Fruit fly (Drosophila melanogaster) whole organism, embryonic: Measurements from ENCODE around the gene UQCR-C2.
A peak's percentile ranks its signal among the peaks of the same experiment; 100 is the strongest.

Source experiments
- CG10366 ChIP-seq: fragments of 200-800 bp; sonication (Bioruptor generic); IDR thresholded peaks from 2 replicates; pipeline ENCODE4 v1.3.6; 2022; ENCODE audit warnings: missing biosample characterization, missing genetic modification characterization
- CG14710 ChIP-seq: fragments of 200-800 bp; sonication (Bioruptor generic); optimal IDR thresholded peaks from 3 replicates; lab custom pipeline; 2019; ENCODE audit warnings: missing biosample characterization, mild to moderate bottlenecking, missing genetic modification characterization, moderate library complexity
- CG15696 ChIP-seq: fragments of 200-800 bp; sonication (Bioruptor generic); optimal IDR thresholded peaks from 2 replicates; lab custom pipeline; 2019; ENCODE audit warnings: missing biosample characterization, mild to moderate bottlenecking, missing genetic modification characterization, moderate library complexity
- CG2712 ChIP-seq: fragments of 200-800 bp; optimal IDR thresholded peaks from 3 replicates; lab custom pipeline; 2019; ENCODE audit warnings: missing biosample characterization, mild to moderate bottlenecking, missing genetic modification characterization, moderate library complexity
- CG31388 ChIP-seq: fragments of 200-800 bp; sonication (Bioruptor generic); optimal IDR thresholded peaks from 2 replicates; lab custom pipeline; 2016; ENCODE audit warnings: missing biosample characterization, missing genetic modification characterization
- CG3281 ChIP-seq: fragments of 200-800 bp; sonication (Bioruptor generic); optimal IDR thresholded peaks from 3 replicates; lab custom pipeline; 2017; ENCODE audit warnings: missing biosample characterization, mild to moderate bottlenecking, missing genetic modification characterization
- CG3847 ChIP-seq: fragments of 200-800 bp; sonication (Bioruptor generic); IDR thresholded peaks from 2 replicates; pipeline ENCODE4 v1.3.6; 2022; ENCODE audit warnings: missing biosample characterization, missing genetic modification characterization
- CG42726 ChIP-seq: fragments of 200-800 bp; sonication (Bioruptor generic); IDR thresholded peaks from 2 replicates; pipeline ENCODE4 v1.3.6; 2022; ENCODE audit warnings: missing biosample characterization, missing genetic modification characterization; ENCODE audit not compliant: partially characterized antibody
- CG6813 ChIP-seq: fragments of 200-800 bp; sonication (Bioruptor generic); optimal IDR thresholded peaks from 2 replicates; lab custom pipeline; 2017; ENCODE audit warnings: missing biosample characterization, missing genetic modification characterization, mild to moderate bottlenecking, moderate library complexity, missing genetic modification reagents
- CG8359 ChIP-seq: fragments of 200-800 bp; sonication (Bioruptor generic); optimal IDR thresholded peaks from 2 replicates; lab custom pipeline; 2017; ENCODE audit warnings: missing biosample characterization, mild to moderate bottlenecking, missing genetic modification characterization, borderline replicate concordance
- CG8924 ChIP-seq: fragments of 200-800 bp; optimal IDR thresholded peaks from 3 replicates; lab custom pipeline; 2019; ENCODE audit warnings: missing biosample characterization, mild to moderate bottlenecking, missing genetic modification characterization, moderate library complexity
- CG9817 ChIP-seq: fragments of 200-800 bp; sonication (Bioruptor generic); optimal IDR thresholded peaks from 2 replicates; lab custom pipeline; 2018; ENCODE audit warnings: missing biosample characterization, mild to moderate bottlenecking, missing genetic modification characterization, moderate library complexity
- CoRest ChIP-seq: fragments of 200-800 bp; sonication (Bioruptor generic); optimal IDR thresholded peaks from 3 replicates; lab custom pipeline; 2018; ENCODE audit warnings: missing biosample characterization, mild to moderate bottlenecking, missing genetic modification characterization, moderate library complexity
- Dip2 ChIP-seq: fragments of 200-800 bp; sonication (Bioruptor generic); IDR thresholded peaks from 2 replicates; pipeline ENCODE4 v1.3.6; 2022; ENCODE audit warnings: missing biosample characterization, missing genetic modification characterization
- Dll ChIP-seq: fragments of 200-800 bp; sonication (Bioruptor generic); IDR thresholded peaks from 4 replicates; pipeline ENCODE4 v1.3.6; 2022; ENCODE audit warnings: missing biosample characterization, missing genetic modification characterization; ENCODE audit not compliant: partially characterized antibody
- Ets97D ChIP-seq: fragments of 200-800 bp; sonication (Bioruptor generic); optimal IDR thresholded peaks from 3 replicates; lab custom pipeline; 2016; ENCODE audit warnings: missing biosample characterization, missing genetic modification characterization
- H15 ChIP-seq: fragments of 200-800 bp; sonication (Bioruptor generic); IDR thresholded peaks from 3 replicates; pipeline ENCODE4 v1.3.6; 2022; ENCODE audit warnings: missing biosample characterization, missing genetic modification characterization
- HLH4C ChIP-seq: fragments of 200-800 bp; sonication (Bioruptor generic); IDR thresholded peaks from 3 replicates; pipeline ENCODE4 v1.3.6; 2022; ENCODE audit warnings: missing biosample characterization, missing genetic modification characterization; ENCODE audit not compliant: partially characterized antibody
- HLH54F ChIP-seq: fragments of 200-800 bp; sonication (Bioruptor generic); optimal IDR thresholded peaks from 3 replicates; lab custom pipeline; 2016; ENCODE audit warnings: missing biosample characterization, missing genetic modification characterization
- Hand ChIP-seq: fragments of 200-800 bp; sonication (Bioruptor generic); optimal IDR thresholded peaks from 2 replicates; lab custom pipeline; 2017; ENCODE audit warnings: mild to moderate bottlenecking, missing biosample characterization, missing genetic modification reagents, missing genetic modification characterization
- HmgZ ChIP-seq: fragments of 200-800 bp; sonication (Bioruptor generic); optimal IDR thresholded peaks from 2 replicates; lab custom pipeline; 2018; ENCODE audit warnings: missing biosample characterization, mild to moderate bottlenecking, missing genetic modification characterization
- MESR4 ChIP-seq: fragments of 200-800 bp; sonication (Bioruptor generic); optimal IDR thresholded peaks from 2 replicates; lab custom pipeline; 2018; ENCODE audit warnings: missing biosample characterization, mild to moderate bottlenecking, missing genetic modification characterization, moderate library complexity
- Mad ChIP-seq: fragments of 200-800 bp; sonication (Bioruptor generic); optimal IDR thresholded peaks from 2 replicates; lab custom pipeline; 2016; ENCODE audit warnings: missing biosample characterization, missing genetic modification characterization
- Med ChIP-seq: fragments of 200-800 bp; sonication (Bioruptor generic); peaks from one replicate; lab custom pipeline; 2016; ENCODE audit warnings: missing biosample characterization, missing genetic modification characterization, mild to moderate bottlenecking, inconsistent platforms, moderate library complexity
- Meics ChIP-seq: fragments of 200-800 bp; sonication (Bioruptor generic); optimal IDR thresholded peaks from 2 replicates; lab custom pipeline; 2017; ENCODE audit warnings: missing biosample characterization, mild to moderate bottlenecking, missing genetic modification characterization
- Myb ChIP-seq: fragments of 200-800 bp; sonication (Bioruptor generic); optimal IDR thresholded peaks from 2 replicates; lab custom pipeline; 2016; ENCODE audit warnings: missing biosample characterization, missing genetic modification characterization
- Nf-YC ChIP-seq: fragments of 200-800 bp; optimal IDR thresholded peaks from 3 replicates; lab custom pipeline; 2019; ENCODE audit warnings: missing biosample characterization, mild to moderate bottlenecking, missing genetic modification characterization, moderate library complexity
- Stat92E ChIP-seq, 3 experiments: fragments of >200 bp in 2 of 3; fragments of 200-800 bp in 1 of 3; sonication (Bioruptor generic) in 1 of 3; optimal IDR thresholded peaks; 2 replicates each; lab custom pipeline; 2017 to 2019; ENCODE audit warnings: missing biosample characterization in 3 of 3, missing genetic modification characterization in 3 of 3, mild to moderate bottlenecking in 1 of 3, moderate library complexity in 1 of 3
- YL-1 ChIP-seq: fragments of 200-800 bp; sonication (Bioruptor generic); optimal IDR thresholded peaks from 3 replicates; lab custom pipeline; 2017; ENCODE audit warnings: missing biosample characterization, mild to moderate bottlenecking, missing genetic modification characterization
- ato ChIP-seq: fragments of 200-800 bp; sonication (Bioruptor generic); IDR thresholded peaks from 2 replicates; pipeline ENCODE4 v1.3.6; 2022; ENCODE audit warnings: missing biosample characterization, missing genetic modification characterization; ENCODE audit not compliant: partially characterized antibody
- bbx ChIP-seq: fragments of 200-800 bp; sonication (Bioruptor generic); IDR thresholded peaks from 2 replicates; pipeline ENCODE4 v1.3.6; 2022; ENCODE audit warnings: missing biosample characterization, missing genetic modification characterization; ENCODE audit not compliant: partially characterized antibody
- caup ChIP-seq: fragments of 200-800 bp; sonication (Bioruptor generic); optimal IDR thresholded peaks from 3 replicates; lab custom pipeline; 2017; ENCODE audit warnings: missing biosample characterization, mild to moderate bottlenecking, missing genetic modification characterization, moderate library complexity; ENCODE audit not compliant: severe bottlenecking
- crc ChIP-seq: fragments of 200-800 bp; sonication (Bioruptor generic); optimal IDR thresholded peaks from 2 replicates; lab custom pipeline; 2016; ENCODE audit warnings: missing biosample characterization, missing genetic modification characterization
- dan ChIP-seq: fragments of 200-800 bp; sonication (Bioruptor generic); IDR thresholded peaks from 2 replicates; pipeline ENCODE4 v1.3.6; 2022; ENCODE audit warnings: missing biosample characterization, missing genetic modification characterization
- eyg ChIP-seq: fragments of 200-800 bp; sonication (Bioruptor generic); optimal IDR thresholded peaks from 3 replicates; lab custom pipeline; 2016; ENCODE audit warnings: missing biosample characterization, missing genetic modification characterization
- gce ChIP-seq: fragments of 200-800 bp; sonication (Bioruptor generic); IDR thresholded peaks from 3 replicates; pipeline ENCODE4 v1.3.6; 2022; ENCODE audit warnings: missing biosample characterization, missing genetic modification characterization
- gro ChIP-seq: fragments of 200-800 bp; sonication (Bioruptor generic); optimal IDR thresholded peaks from 2 replicates; lab custom pipeline; 2016; ENCODE audit warnings: missing biosample characterization, missing genetic modification characterization
- h ChIP-seq: fragments of >200 bp; optimal IDR thresholded peaks from 2 replicates; lab custom pipeline; 2017
- kay ChIP-seq: fragments of 200-800 bp; sonication (Bioruptor generic); optimal IDR thresholded peaks from 2 replicates; lab custom pipeline; 2016; ENCODE audit warnings: missing biosample characterization, missing genetic modification characterization
- lmd ChIP-seq: fragments of 200-800 bp; sonication (Bioruptor generic); IDR thresholded peaks from 2 replicates; pipeline ENCODE4 v1.3.6; 2022; ENCODE audit warnings: missing biosample characterization, missing genetic modification characterization
- pros ChIP-seq: fragments of 200-800 bp; sonication (Bioruptor generic); optimal IDR thresholded peaks from 3 replicates; lab custom pipeline; 2019; ENCODE audit warnings: missing biosample characterization, mild to moderate bottlenecking, missing genetic modification characterization, moderate library complexity
- pum ChIP-seq: fragments of 200-800 bp; sonication (Bioruptor generic); optimal IDR thresholded peaks from 2 replicates; lab custom pipeline; 2016; ENCODE audit warnings: missing biosample characterization, missing genetic modification characterization
- rib ChIP-seq: fragments of 200-800 bp; sonication (Bioruptor generic); IDR thresholded peaks from 2 replicates; pipeline ENCODE4 v1.3.6; 2022; ENCODE audit warnings: missing biosample characterization, missing genetic modification characterization
- sc ChIP-seq, 3 experiments: fragments of >200 bp in 2 of 3; fragments of 200-800 bp in 1 of 3; sonication (Bioruptor generic) in 1 of 3; optimal IDR thresholded peaks; 2 replicates in 2 of 3; 3 replicates in 1 of 3; lab custom pipeline; 2017; ENCODE audit warnings: mild to moderate bottlenecking in 1 of 3, missing biosample characterization in 1 of 3, missing genetic modification characterization in 1 of 3, missing genetic modification reagents in 1 of 3
- schlank ChIP-seq: fragments of 200-800 bp; sonication (Bioruptor generic); optimal IDR thresholded peaks from 2 replicates; lab custom pipeline; 2018; ENCODE audit warnings: missing biosample characterization, mild to moderate bottlenecking, missing genetic modification characterization
- sqz ChIP-seq: fragments of 200-800 bp; sonication (Bioruptor generic); optimal IDR thresholded peaks from 3 replicates; lab custom pipeline; 2018; ENCODE audit warnings: missing biosample characterization, mild to moderate bottlenecking, missing genetic modification characterization
- usp ChIP-seq: fragments of >200 bp; optimal IDR thresholded peaks from 2 replicates; lab custom pipeline; 2017; ENCODE audit warnings: missing biosample characterization, missing genetic modification characterization
- vnd ChIP-seq: fragments of 200-800 bp; sonication (Bioruptor generic); IDR thresholded peaks from 3 replicates; pipeline ENCODE4 v1.3.6; 2022; ENCODE audit warnings: missing biosample characterization, missing genetic modification characterization; ENCODE audit not compliant: partially characterized antibody
- wor ChIP-seq: fragments of 200-800 bp; sonication (Bioruptor generic); IDR thresholded peaks from 2 replicates; pipeline ENCODE4 v1.3.6; 2022; ENCODE audit warnings: missing biosample characterization, missing genetic modification characterization

UQCR-C2 gene

DNA sequence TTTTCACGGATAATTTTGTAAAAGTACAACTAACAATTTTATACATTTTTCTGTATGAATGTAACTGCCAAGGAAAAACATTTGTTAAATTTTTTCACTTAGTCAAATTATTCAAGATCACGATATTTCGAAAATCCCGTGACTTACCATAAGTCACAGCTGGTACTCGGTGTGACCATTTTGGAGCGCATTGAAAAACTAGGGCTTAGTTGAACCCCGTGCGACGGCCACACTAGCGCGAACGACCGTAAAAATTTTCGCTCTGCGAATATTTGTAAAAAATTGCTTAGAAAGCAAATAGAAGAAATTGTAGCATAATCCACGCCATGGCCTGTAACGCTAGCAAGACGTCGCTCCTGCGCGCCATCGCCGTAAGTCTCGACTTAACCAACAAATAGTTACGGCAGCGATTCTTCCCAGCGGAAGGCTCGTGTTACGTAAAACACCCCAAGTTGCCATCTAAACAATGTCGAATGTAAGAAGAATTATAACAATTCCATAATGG lies at the start of gene UQCR-C2:
UQCR-C2 (plus strand) TSS at position 51 of the 505 bp plus-strand sequence.
- TF ChIP-seq sqz (GFP tag; lab: Kevin White, UChicago) (no peak), HmgZ (tag; lab: Kevin White, UChicago) (peak; percentile 75), kay (GFP tag; lab: Kevin White, UChicago) (no peak), Dll (GFP tag; lab: Robert Waterston, UW) (no peak), H15 (GFP tag; lab: Robert Waterston, UW) (no peak), CG3281 (GFP tag; lab: Kevin White, UChicago) (no peak), MESR4 (GFP tag; lab: Kevin White, UChicago) (peak; percentile 96), Med (GFP tag; lab: Kevin White, UChicago) (peak; percentile 84), CG14710 (tag; lab: Kevin White, UChicago) (peak; percentile 58), dan (GFP tag; lab: Robert Waterston, UW) (no peak), ato (GFP tag; lab: Robert Waterston, UW) (no peak), schlank (no peak), CG15696 (tag; lab: Kevin White, UChicago) (no peak), CoRest (tag; lab: Kevin White, UChicago) (peak; percentile 40), CG3847 (peak; percentile 38; the same call in 1 of the 2 replicates), Myb (GFP tag; lab: Kevin White, UChicago) (peak; percentile 70), Mad (no peak), CG10366 (GFP tag; lab: Robert Waterston, UW) (no peak), vnd (GFP tag; lab: Robert Waterston, UW) (no peak), CG6813 (GFP tag; lab: Kevin White, UChicago) (no peak), Meics (GFP tag; lab: Kevin White, UChicago) (no peak), sc (optimal IDR thresholded peaks at IDR 0.05; lab: Kevin White, UChicago) (no peak), sc (GFP tag; optimal IDR thresholded peaks at IDR 0.05; lab: Kevin White, UChicago) (no peak), rib (GFP tag; lab: Robert Waterston, UW) (no peak), CG31388 (GFP tag; lab: Kevin White, UChicago) (no peak), HLH54F (GFP tag; lab: Kevin White, UChicago) (peak; percentile 11), CG8359 (GFP tag; lab: Kevin White, UChicago) (no peak), gce (GFP tag; lab: Robert Waterston, UW) (no peak), wor (no peak), CG8924 (tag; lab: Kevin White, UChicago) (peak; percentile 36), gro (GFP tag; lab: Kevin White, UChicago) (peak; percentile 54), pum (no peak), eyg (GFP tag; lab: Kevin White, UChicago) (no peak), lmd (0 out of 2 replicates have a peak, but pooled peaks have one; percentile 6), CG9817 (tag; lab: Kevin White, UChicago) (no peak), crc (no peak), Nf-YC (peak; percentile 29), pros (no peak), h (lab: Kevin White, UChicago) (no peak), HLH4C (GFP tag; lab: Robert Waterston, UW) (no peak), Ets97D (GFP tag; lab: Kevin White, UChicago) (peak; percentile 60), CG42726 (GFP tag; lab: Robert Waterston, UW) (peak; percentile 44; the same call in 1 of the 2 replicates), CG2712 (tag; lab: Kevin White, UChicago) (peak; percentile 45), Stat92E (GFP tag; optimal IDR thresholded peaks at IDR 0.05; lab: Kevin White, UChicago) (peak in 1 of 3 experiments; percentile 52), Hand (GFP tag; lab: Kevin White, UChicago) (peak; percentile 3), caup (no peak), usp (GFP tag; lab: Kevin White, UChicago) (no peak), bbx (GFP tag; lab: Robert Waterston, UW) (peak; percentile 38), YL-1 (peak; percentile 92), Dip2 (GFP tag; lab: Robert Waterston, UW) (no peak)
